Fruit fly (Drosophila melanogaster): ENCODE measurements around the gene CG42758.

The CG42758 gene

DNA sequence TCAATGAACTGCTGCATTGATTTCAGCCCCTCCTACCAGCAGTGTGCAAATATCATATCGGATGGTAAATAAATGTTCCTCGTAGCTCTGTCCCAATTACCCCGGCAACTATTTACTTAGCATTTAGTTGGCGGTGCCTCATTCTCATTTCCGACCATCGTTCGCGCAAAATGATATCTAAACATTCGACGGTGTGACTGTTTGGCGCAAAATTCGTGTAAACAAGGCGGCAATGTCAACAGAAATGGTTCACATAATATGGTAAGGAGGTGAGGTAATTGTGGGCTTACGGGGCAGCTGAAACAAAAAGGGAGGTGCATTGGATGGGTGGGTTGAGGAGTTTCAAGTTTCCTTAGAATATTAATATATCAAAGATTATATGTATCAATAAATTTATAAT, 2.8 kb upstream of the CG42758 start:
- TF ChIP-seq noc (tag; optimal IDR thresholded peaks at IDR 0.05): no peak

dm6 chr3L:14565134-14565587, 2.1 kb upstream of the CG42758 start:
- no peak for TF ChIP-seq noc (tag; optimal IDR thresholded peaks at IDR 0.05)

DNA sequence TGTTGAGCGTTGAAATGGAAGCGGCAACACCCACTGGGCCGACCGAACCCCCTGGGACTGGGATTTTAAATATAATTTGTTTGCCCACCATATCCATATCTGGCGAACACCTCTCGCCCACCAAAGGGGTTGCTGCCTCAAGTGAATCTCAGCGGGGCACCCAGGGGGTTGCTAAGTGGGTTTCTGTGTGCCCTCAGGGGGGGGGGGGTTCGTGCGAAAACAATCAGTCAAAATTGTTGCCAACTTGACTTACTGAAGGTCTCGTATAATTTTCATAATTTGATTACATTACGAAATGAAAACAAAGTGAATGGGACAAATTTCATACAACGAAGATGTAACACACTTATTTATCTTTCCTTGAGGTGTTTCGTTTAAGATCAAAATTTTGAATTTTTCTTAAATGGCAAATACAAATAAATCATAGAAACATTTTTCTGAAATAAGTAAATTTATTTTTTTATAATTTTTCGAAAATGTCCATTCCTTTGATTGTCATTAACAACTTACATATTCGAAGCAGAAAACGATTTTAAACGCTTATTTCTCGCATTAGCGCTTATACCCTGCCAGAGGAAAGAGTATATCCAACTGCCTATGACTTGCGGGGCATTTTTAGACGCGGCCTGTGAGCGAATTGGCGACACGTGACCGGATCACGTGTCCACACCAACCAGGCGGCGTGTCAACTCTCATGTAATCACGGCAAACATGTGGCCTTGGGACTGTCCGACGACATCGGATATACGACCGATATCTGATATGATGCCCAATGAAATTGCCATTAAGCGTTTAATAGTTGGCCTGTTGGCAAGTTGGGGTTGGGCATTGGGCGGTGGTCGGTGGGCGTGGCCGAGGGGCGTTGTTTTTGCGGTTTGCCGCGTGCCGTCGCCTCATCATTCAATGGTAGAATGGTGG, 2.6 kb downstream of the CG42758 start:
- TF ChIP-seq noc (tag; optimal IDR thresholded peaks at IDR 0.05): no peak

DNA sequence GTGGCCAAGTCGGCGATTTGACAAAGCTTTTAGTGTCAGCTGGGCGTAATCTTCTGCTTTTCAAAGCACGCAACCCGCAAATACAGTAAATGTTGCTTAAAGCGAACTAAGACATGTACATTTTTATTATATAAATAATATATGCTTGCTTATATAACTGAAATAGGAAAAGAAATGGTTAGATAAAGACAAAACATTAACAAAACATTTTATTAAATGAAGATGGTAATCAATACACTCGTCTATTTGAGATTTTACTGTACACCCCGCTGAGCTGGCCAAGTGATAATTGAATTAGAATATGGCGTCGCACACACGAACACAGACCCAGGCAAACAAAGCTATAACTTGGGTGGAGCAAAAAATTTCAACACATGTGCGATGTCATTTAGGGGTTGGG, 7.4 kb downstream of the CG42758 start:
- no peak for TF ChIP-seq noc (tag; optimal IDR thresholded peaks at IDR 0.05)

DNA sequence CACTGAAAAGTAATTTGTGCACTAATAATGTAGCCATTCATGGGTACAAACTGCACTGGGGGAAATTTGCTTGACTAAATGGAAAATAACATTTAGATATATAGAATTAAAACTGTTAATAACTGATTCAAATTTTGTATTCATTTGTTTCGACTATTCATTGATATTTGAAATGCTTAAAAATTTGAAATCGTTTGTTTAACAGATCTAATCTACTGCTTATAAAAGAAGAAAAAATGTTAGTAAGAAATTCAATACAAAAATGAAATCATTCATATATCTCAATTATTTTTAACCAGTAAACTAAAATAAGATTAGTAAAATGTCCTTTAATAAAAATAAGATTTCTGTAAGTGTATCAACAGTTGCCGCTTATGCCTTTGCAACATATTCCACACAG, 8.7 kb downstream of the CG42758 start:
- no peak for TF ChIP-seq noc (tag; optimal IDR thresholded peaks at IDR 0.05)

DNA sequence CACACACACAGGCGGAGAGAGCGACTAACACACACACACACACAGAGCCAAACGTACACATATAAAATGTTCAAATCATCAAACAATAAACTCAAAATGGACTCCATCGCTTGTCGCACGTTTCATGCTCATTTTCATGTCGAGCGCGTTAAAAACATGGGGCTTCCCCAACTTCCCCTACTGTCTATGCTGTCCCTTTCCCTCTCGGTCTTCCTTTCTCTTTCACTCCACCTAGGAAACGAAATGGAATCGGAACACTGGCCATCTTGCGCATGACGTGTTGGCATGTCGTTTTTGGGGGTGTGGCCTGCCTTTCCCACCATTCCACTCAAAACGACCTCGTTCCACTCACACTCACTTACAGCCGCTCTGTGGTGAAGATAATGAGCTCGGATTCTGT, 11.7 kb downstream of the CG42758 start:
- no peak for TF ChIP-seq noc (tag; optimal IDR thresholded peaks at IDR 0.05)

- no peak for TF ChIP-seq noc (tag; optimal IDR thresholded peaks at IDR 0.05)
These were observed 13.1 kb downstream of the CG42758 start for dm6 chr3L:14580294-14580693.

DNA sequence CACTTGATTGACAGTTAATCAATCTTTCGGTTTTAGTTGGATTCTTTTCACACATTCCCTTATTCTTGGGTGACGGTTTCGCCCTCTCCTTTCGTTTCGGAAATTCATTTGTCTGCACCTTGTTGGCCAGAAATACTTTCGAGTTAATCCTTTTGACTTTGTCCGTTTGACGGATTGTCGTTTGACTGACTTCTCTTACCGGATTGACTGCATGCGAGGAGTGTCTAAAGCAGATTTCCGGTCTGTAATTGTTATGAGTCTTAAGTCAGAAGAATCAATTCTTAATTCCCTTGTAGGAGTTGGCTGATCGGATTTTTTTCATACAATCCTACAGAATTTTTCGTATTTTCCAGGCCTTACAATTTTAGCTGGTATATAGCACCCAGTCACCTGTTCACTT, 15.5 kb downstream of the CG42758 start:
- no peak for TF ChIP-seq noc (tag; optimal IDR thresholded peaks at IDR 0.05)

dm6 chr3L:14583803-14584202, 16.6 kb downstream of the CG42758 start:
- no peak for TF ChIP-seq noc (tag; optimal IDR thresholded peaks at IDR 0.05)

DNA sequence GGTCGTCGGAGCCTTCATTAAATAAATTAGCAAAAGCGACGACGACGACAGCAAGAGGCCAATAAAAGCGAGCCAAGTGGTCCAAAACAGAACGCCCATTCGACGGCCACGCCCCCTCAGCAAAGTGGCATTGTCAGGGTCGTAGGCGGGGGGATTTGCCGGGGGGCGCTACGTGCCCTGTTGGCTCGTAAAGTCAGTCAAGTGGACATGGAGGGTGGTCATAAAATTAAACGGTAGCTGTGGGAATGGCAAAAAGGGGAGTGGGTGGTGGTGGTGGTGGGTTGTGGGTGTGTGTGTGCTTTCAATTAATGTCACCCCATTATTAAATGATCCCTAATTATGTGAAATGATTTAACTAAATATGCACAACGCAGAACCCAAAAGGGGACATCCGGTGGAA, 23.7 kb downstream of the CG42758 start:
- no peak for TF ChIP-seq noc (tag; optimal IDR thresholded peaks at IDR 0.05)

DNA sequence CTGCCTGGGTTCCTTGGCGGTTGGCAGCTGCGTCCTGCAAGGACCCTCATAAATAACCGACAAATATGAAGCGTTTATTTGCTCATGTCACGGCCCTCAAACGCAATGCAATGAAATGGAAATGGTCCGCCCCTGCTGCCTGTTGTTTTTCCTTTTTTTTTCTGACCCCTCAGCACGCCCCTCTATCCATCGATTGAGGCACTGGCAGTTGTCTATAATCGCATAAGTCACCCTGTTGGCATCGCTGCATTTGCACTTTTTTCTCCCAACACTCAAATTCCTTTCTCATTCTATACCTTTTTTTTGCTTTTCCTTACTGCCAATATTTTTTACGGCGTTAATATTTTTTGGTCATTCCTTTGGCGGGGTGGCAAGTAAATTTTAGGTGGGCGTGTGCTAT, 24.9 kb downstream of the CG42758 start:
- TF ChIP-seq noc (tag; optimal IDR thresholded peaks at IDR 0.05): no peak

- no peak for TF ChIP-seq noc (tag; optimal IDR thresholded peaks at IDR 0.05)
These were observed 32.3 kb downstream of the CG42758 start, which contains the start of gene HGTX for dm6 chr3L:14599503-14599902. HGTX (minus strand) TSS chr3L:14599540.

dm6 chr3L:14600570-14600969, 33.3 kb downstream of the CG42758 start:
- TF ChIP-seq noc (tag; optimal IDR thresholded peaks at IDR 0.05): no peak

DNA sequence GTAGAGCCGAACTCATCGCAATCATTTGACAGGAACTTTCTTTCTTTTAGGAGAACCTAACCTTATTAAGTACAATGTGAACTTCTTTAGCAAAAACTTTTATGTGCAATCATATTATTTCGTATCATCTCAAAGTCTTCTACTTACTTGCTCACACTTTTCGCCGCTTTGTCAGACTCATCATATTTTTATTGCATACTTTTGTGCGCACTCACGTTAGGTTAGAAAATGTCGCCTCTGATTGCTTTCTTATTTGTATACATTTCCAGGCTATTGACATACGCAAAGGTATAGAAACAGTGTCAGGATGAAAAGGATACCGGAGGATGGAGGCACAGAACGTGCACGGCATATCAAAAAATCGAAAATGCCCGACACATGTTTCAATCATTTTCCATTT, 35.9 kb downstream of the CG42758 start:
- TF ChIP-seq noc (tag; optimal IDR thresholded peaks at IDR 0.05): no peak

- no peak for TF ChIP-seq noc (tag; optimal IDR thresholded peaks at IDR 0.05)
These were observed 38.1 kb downstream of the CG42758 start for dm6 chr3L:14605291-14605690.

- no peak for TF ChIP-seq noc (tag; optimal IDR thresholded peaks at IDR 0.05)
These were observed 40.4 kb downstream of the CG42758 start for dm6 chr3L:14607620-14608019.

dm6 chr3L:14609138-14609729, 42.0 kb downstream of the CG42758 start:
- TF ChIP-seq noc (tag; optimal IDR thresholded peaks at IDR 0.05): no peak

All from whole organism, larva.